Worm (Caenorhabditis elegans) whole organism, early embryonic: Measurements from ENCODE around the gene nhr-251.

Experiments used
- aly-1 ChIP-seq: sonication (generic microtip); optimal IDR thresholded peaks from 2 replicates; lab custom pipeline; 2016; ENCODE audit warnings: missing genetic modification characterization, missing compliant biosample characterization
- ama-1 ChIP-seq: fragments of 150-350 bp; optimal IDR thresholded peaks from 2 replicates; lab custom pipeline; 2014
- ceh-13 ChIP-seq: fragments of 200-800 bp; sonication (Bioruptor generic); optimal IDR thresholded peaks from 2 replicates; lab custom pipeline; 2018; ENCODE audit warnings: mild to moderate bottlenecking, missing genetic modification characterization, missing compliant biosample characterization
- ets-7 ChIP-seq: sonication (generic microtip); optimal IDR thresholded peaks from 2 replicates; lab custom pipeline; 2016; ENCODE audit warnings: missing genotype, missing genetic modification characterization, missing compliant biosample characterization
- flt-1 ChIP-seq: fragments of 200-800 bp; sonication (Bioruptor generic); IDR thresholded peaks from 2 replicates; pipeline ENCODE4 v1.3.6; 2022; ENCODE audit warnings: missing genetic modification characterization, missing compliant biosample characterization
- hmbx-1 ChIP-seq: sonication (generic microtip); optimal IDR thresholded peaks from 2 replicates; lab custom pipeline; 2016; ENCODE audit warnings: mild to moderate bottlenecking, missing genetic modification characterization, missing compliant biosample characterization
- sea-1 ChIP-seq: fragments of 200-800 bp; sonication (Bioruptor generic); conservative IDR thresholded peaks from 2 replicates; pipeline ENCODE4 v1.3.6; 2022; ENCODE audit warnings: missing genetic modification characterization, missing compliant biosample characterization
- tbx-11 ChIP-seq: fragments of 200-800 bp; sonication (Bioruptor generic); IDR thresholded peaks from 2 replicates; pipeline ENCODE4 v1.3.6; 2022; ENCODE audit warnings: missing genetic modification characterization, missing compliant biosample characterization

- TF ChIP-seq ama-1 (lab: Kevin White, UChicago) (no peak), ceh-13 (GFP tag; lab: Kevin White, UChicago) (no peak), hmbx-1 (no peak), aly-1 (tag; lab: Kevin White, UChicago) (no peak), sea-1 (no peak), tbx-11 (GFP tag; lab: Robert Waterston, UW) (no peak), flt-1 (GFP tag; lab: Robert Waterston, UW) (no peak), ets-7 (no peak)
These were observed 23.4 kb upstream of the nhr-251 start for ce11 chrV:576918-577317.
